Fruit fly (Drosophila melanogaster): ENCODE results near the gene CG10472.
A peak's percentile ranks its signal among the peaks of the same experiment; 100 is the strongest.

The CG10472 gene

DNA sequence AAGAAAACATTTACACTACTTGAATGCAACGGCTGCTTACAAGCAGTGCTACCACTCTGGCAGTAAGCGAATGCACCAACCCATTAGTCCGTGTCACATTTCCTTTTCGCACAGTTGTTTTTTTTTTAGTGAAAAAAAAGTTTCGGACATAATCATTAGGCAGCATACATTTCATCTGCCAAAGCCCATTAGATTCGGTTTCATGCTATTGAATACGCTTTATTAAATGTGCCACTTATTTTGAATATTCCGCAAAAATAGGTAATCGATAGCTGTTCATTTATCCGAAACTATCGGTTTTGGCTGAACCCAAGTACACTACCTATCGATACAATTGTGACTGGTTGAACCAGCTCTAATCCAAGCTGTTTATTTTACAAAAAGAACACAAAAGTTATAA lies 7.9 kb downstream of the CG10472 start, which contains the start of gene tant:
tant (plus strand) TSS at position 334 of the 400 bp plus-strand sequence.
- TF ChIP-seq CG10631 (GFP tag; optimal IDR thresholded peaks at IDR 0.05), result no peak
- no peak for TF ChIP-seq CG8632 (GFP tag; optimal IDR thresholded peaks at IDR 0.05)
- TF ChIP-seq Eip78C (GFP tag), result no peak
- TF ChIP-seq ss (GFP tag; optimal IDR thresholded peaks at IDR 0.05), result no peak
- TF ChIP-seq eg (GFP tag; IDR thresholded peaks at IDR 0.05), result no peak
- peak; percentile 34 for TF ChIP-seq svp (GFP tag)
- TF ChIP-seq Eip93F (GFP tag; optimal IDR thresholded peaks at IDR 0.05), result no peak
- no peak for TF ChIP-seq CG6163 (GFP tag; IDR thresholded peaks at IDR 0.05)
- TF ChIP-seq esn (GFP tag; optimal IDR thresholded peaks at IDR 0.05), result peak; percentile 25
- TF ChIP-seq CG31627 (GFP tag; optimal IDR thresholded peaks at IDR 0.05), result peak; percentile 9
- peak; percentile 42 for TF ChIP-seq Sox14 (GFP tag; optimal IDR thresholded peaks at IDR 0.05)
- no peak for TF ChIP-seq Hr38 (GFP tag; optimal IDR thresholded peaks at IDR 0.05)
- no peak for TF ChIP-seq net (GFP tag; optimal IDR thresholded peaks at IDR 0.05)
- peak; percentile 88 for TF ChIP-seq fkh (GFP tag; optimal IDR thresholded peaks at IDR 0.05)
- no peak for TF ChIP-seq CG6276 (GFP tag; optimal IDR thresholded peaks at IDR 0.05)
- TF ChIP-seq CG6854 (GFP tag; optimal IDR thresholded peaks at IDR 0.05), result no peak

DNA sequence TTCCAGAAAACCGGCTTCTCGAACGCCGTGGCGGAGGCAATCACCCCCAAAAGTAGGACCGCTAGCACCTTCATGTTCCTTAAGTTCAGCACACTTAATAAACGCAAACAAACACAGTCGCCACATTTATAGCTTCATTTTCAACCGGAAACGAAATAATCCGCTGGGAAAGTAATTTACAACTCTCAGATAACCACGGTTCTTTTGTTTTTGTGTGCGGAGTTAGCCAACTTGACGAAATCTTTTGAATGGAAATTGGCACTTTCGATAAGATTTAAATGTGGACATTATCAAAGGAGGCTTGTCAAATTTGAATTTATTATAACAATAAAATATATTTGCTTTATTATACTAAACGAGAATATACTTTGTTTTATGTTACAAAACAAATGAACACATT lies 8.4 kb downstream of the CG10472 start, which contains the start of gene Jon65Ai:
Jon65Ai (minus strand) TSS at position 101 of the 400 bp plus-strand sequence.
- no peak for TF ChIP-seq CG1621 (tag; optimal IDR thresholded peaks at IDR 0.05)
- TF ChIP-seq Eip75B (GFP tag; optimal IDR thresholded peaks at IDR 0.05), result no peak
- no peak for TF ChIP-seq CG16779 (tag; optimal IDR thresholded peaks at IDR 0.05)

DNA sequence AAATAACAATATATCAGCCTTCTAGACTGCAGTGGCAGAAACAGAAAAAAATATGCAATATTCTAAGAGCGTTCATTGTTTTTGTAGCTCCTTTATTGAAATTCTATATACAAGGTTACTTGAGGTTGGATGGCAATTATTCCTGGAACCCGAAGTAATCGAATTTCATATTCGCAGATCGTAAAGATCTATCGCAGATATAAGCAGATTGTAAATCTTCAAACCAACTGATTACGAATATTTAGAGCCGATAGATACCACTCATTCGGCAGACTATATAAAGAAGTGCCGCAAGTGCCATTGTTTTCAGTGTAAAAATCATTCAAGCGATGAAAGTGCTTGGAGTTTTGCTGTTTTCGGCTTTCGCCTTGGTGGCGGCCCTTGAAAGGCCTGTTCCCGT lies 10.7 kb downstream of the CG10472 start, which contains the start of gene Jon65Aii:
Jon65Aii (plus strand) TSS at position 301 of the 400 bp plus-strand sequence.
- TF ChIP-seq CG11902 (GFP tag; optimal IDR thresholded peaks at IDR 0.05) (no peak), vri (GFP tag; optimal IDR thresholded peaks at IDR 0.05) (peak; percentile 7)

DNA sequence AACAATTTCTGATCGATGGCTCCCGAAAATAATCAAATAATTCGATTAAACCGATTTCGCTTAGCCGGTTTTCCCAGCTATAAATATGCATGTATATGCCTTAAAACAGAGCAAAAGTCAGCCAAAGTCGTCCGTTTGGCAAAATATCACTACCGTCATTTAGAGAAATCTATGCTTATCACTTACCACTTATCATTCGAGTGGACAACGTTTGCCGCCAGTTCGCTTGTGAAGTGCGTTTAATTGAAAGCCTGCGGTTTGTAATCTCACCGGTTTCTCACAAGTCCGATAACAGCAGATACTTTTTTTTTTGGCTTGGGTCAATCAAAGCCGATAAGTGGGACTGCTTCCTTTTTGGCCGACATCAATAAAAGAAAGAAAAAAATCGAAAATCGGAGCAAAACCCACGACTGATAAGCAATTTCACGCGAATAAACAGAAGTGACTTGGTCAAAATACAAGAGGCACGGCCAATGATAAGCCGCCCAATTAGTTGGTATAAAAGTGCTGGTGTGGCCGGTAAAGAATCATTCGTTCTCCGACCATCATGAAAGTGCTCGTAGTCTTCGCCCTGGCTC lies 12.4 kb downstream of the CG10472 start, which contains the start of gene Jon65Aiii:
Jon65Aiii (plus strand) TSS at position 528 of the 578 bp plus-strand sequence.
- TF ChIP-seq eg (GFP tag; IDR thresholded peaks at IDR 0.05) (no peak), vri (GFP tag; optimal IDR thresholded peaks at IDR 0.05) (peak; percentile 46)

DNA sequence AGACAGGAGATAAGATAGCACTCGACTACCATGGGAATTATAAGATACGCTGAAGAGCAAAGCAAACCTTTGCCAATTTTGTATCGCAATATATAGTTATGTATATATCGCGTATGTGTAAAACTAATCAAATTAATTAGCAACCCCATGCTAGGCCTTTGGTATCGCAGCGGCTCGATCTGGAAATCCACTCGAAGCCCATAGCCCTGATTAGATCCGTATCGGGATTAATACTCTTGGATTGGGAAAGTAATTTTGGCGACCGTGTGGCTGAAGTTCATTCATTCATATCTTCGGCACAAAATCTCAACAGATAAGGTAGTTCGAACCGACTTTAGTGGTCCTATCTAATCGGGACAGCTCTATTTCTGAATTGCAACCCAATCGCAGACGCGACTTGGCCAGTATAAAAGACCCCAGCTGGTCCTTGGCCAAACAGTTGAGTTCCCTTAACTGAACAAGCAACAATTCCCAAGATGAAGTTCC lies 23.9 kb downstream of the CG10472 start, which contains the start of gene Jon65Aiv:
Jon65Aiv (plus strand) TSS at position 436 of the 486 bp plus-strand sequence.
- TF ChIP-seq Hr39 (GFP tag; optimal IDR thresholded peaks at IDR 0.05), result no peak
- TF ChIP-seq Eip78C (GFP tag), result peak; percentile 9

DNA sequence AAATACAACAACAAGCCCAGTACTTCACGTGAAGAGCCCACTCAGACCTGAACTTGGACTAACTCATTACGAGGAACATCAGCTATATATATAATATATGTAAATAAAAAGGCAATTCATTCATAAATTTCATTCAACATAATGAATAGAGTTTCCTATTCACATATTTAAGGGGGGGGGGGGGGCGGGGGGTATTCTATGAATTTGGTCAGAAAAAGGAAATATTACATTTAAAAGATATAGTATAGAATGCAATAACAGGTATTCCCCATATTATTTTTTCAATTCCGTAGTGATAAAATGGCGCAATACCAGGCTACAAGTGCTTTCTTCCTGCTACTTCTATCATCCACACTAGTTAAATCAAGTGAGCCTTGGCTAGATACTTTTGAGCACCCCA lies 25.9 kb downstream of the CG10472 start, which contains the start of gene CG6462:
CG6462 (plus strand) TSS at position 301 of the 400 bp plus-strand sequence.
- TF ChIP-seq Eip75B (GFP tag; optimal IDR thresholded peaks at IDR 0.05) (no peak), Hr4 (GFP tag; optimal IDR thresholded peaks at IDR 0.05) (no peak), Sox14 (GFP tag; optimal IDR thresholded peaks at IDR 0.05) (no peak), CG7368 (GFP tag; optimal IDR thresholded peaks at IDR 0.05) (no peak), Eip93F (GFP tag; optimal IDR thresholded peaks at IDR 0.05) (no peak), CG6808 (GFP tag; optimal IDR thresholded peaks at IDR 0.05) (no peak), topi (GFP tag; optimal IDR thresholded peaks at IDR 0.05) (no peak), fkh (GFP tag; optimal IDR thresholded peaks at IDR 0.05) (no peak), ss (GFP tag; optimal IDR thresholded peaks at IDR 0.05) (no peak), dsx (GFP tag; optimal IDR thresholded peaks at IDR 0.05; ENCODE audit: poor library complexity, severe bottlenecking) (no peak), CG1621 (tag; optimal IDR thresholded peaks at IDR 0.05) (no peak), CG11294 (GFP tag; IDR thresholded peaks at IDR 0.05) (no peak), CG31627 (GFP tag; optimal IDR thresholded peaks at IDR 0.05) (no peak), Ets96B (tag; optimal IDR thresholded peaks at IDR 0.05) (no peak), esn (GFP tag; optimal IDR thresholded peaks at IDR 0.05) (no peak)
